Worm (Caenorhabditis elegans): ENCODE results near the gene C39B5.10.

ce11 chrIII:2210601-2211000 lies 28.8 kb downstream of the C39B5.10 start:
- no peak for TF ChIP-seq tab-1 (GFP tag; IDR thresholded peaks at IDR 0.05)
- TF ChIP-seq cog-1 (tag; optimal IDR thresholded peaks at IDR 0.05), result no peak
- no peak for TF ChIP-seq flt-1 (GFP tag; IDR thresholded peaks at IDR 0.05)
- no peak for TF ChIP-seq ztf-23 (GFP tag; IDR thresholded peaks at IDR 0.05)
- TF ChIP-seq klf-2 (GFP tag; conservative IDR thresholded peaks at IDR 0.05), result no peak

Measured in whole organism, midembryonic.